Fruit fly (Drosophila melanogaster): Measurements from ENCODE around the gene CG9902.
A peak's percentile ranks its signal among the peaks of the same experiment; 100 is the strongest.

Gene CG9902

dm6 chrX:16581703-16582102 lies 34.4 kb upstream of the CG9902 start (continued):
- no peak for TF ChIP-seq Poxn (GFP tag; IDR thresholded peaks at IDR 0.05)
- no peak for TF ChIP-seq CG13894 (tag; optimal IDR thresholded peaks at IDR 0.05)
- peak; percentile 34 for TF ChIP-seq CG2120 (GFP tag; optimal IDR thresholded peaks at IDR 0.05)
- peak; percentile 8 for TF ChIP-seq CG3281 (GFP tag; optimal IDR thresholded peaks at IDR 0.05)
- no peak for TF ChIP-seq Gug (GFP tag; IDR thresholded peaks at IDR 0.05)
- TF ChIP-seq CG9215 (GFP tag; IDR thresholded peaks at IDR 0.05), result no peak
- no peak for TF ChIP-seq CG12942 (GFP tag; optimal IDR thresholded peaks at IDR 0.05)
- TF ChIP-seq Med (GFP tag), result peak; percentile 70
- TF ChIP-seq CG7839 (tag; optimal IDR thresholded peaks at IDR 0.05), result peak; percentile 10
- no peak for TF ChIP-seq CG12299 (tag; optimal IDR thresholded peaks at IDR 0.05)
- no peak for TF ChIP-seq CG2199 (GFP tag; IDR thresholded peaks at IDR 0.05)
- TF ChIP-seq ato (GFP tag; IDR thresholded peaks at IDR 0.05; ENCODE audit: partially characterized antibody), result no peak
- TF ChIP-seq MBD-R2 (GFP tag; IDR thresholded peaks at IDR 0.05), result no peak
- no peak for TF ChIP-seq ATbp (GFP tag; optimal IDR thresholded peaks at IDR 0.05)
- peak; percentile 36 for TF ChIP-seq Fer1 (GFP tag; optimal IDR thresholded peaks at IDR 0.05)
- no peak for TF ChIP-seq CG6813 (GFP tag; optimal IDR thresholded peaks at IDR 0.05)
- peak; percentile 31; the same call in 1 of the 2 replicates for TF ChIP-seq slbo (GFP tag; IDR thresholded peaks at IDR 0.05)
- no peak for TF ChIP-seq tup (GFP tag; optimal IDR thresholded peaks at IDR 0.05)
- TF ChIP-seq klu (GFP tag; IDR thresholded peaks at IDR 0.05), result no peak
- TF ChIP-seq Dek (tag; optimal IDR thresholded peaks at IDR 0.05), result no peak
- TF ChIP-seq NK7.1 (GFP tag; optimal IDR thresholded peaks at IDR 0.05), result no peak

- TF ChIP-seq Poxn (GFP tag; IDR thresholded peaks at IDR 0.05), result no peak
- 0 out of 2 replicates have a peak, but pooled peaks have one; percentile 10 for TF ChIP-seq E2f2 (GFP tag; IDR thresholded peaks at IDR 0.05)
- TF ChIP-seq Med (GFP tag), result peak; percentile 47
- TF ChIP-seq sug (tag; optimal IDR thresholded peaks at IDR 0.05), result peak; percentile 4
- TF ChIP-seq bsh (GFP tag; optimal IDR thresholded peaks at IDR 0.05), result peak in 1 of 2 experiments; percentile 8
- peak; percentile 34 for TF ChIP-seq lmd (GFP tag; IDR thresholded peaks at IDR 0.05)
- no peak for TF ChIP-seq CG14860 (GFP tag; IDR thresholded peaks at IDR 0.05; ENCODE audit: partially characterized antibody)
- 0 out of 2 replicates have a peak, but pooled peaks have one; percentile 5 for TF ChIP-seq CG9215 (GFP tag; IDR thresholded peaks at IDR 0.05)
- no peak for TF ChIP-seq hkb (optimal IDR thresholded peaks at IDR 0.05)
- TF ChIP-seq hkb (GFP tag; IDR thresholded peaks at IDR 0.05), result 0 out of 2 replicates have a peak, but pooled peaks have one; percentile 21
- peak; percentile 30 for TF ChIP-seq CG18619 (GFP tag; optimal IDR thresholded peaks at IDR 0.05)
- no peak for TF ChIP-seq CG3847 (GFP tag; IDR thresholded peaks at IDR 0.05)
- TF ChIP-seq Stat92E (GFP tag; optimal IDR thresholded peaks at IDR 0.05), result no peak
- peak in 1 of 2 experiments; percentile 11 for TF ChIP-seq dpn (GFP tag; optimal IDR thresholded peaks at IDR 0.05)
- TF ChIP-seq row (GFP tag; IDR thresholded peaks at IDR 0.05), result peak; percentile 54; the same call in 2 of the 3 replicates
- TF ChIP-seq CG10959 (GFP tag; IDR thresholded peaks at IDR 0.05), result no peak
- TF ChIP-seq eve (GFP tag; optimal IDR thresholded peaks at IDR 0.05), result peak in 1 of 2 experiments; percentile 71
- TF ChIP-seq Blimp-1 (GFP tag; optimal IDR thresholded peaks at IDR 0.05), result peak; percentile 24
- no peak for TF ChIP-seq GATAe (GFP tag; conservative IDR thresholded peaks at IDR 0.05)
- TF ChIP-seq CG13775 (GFP tag; optimal IDR thresholded peaks at IDR 0.05), result peak; percentile 40
- TF ChIP-seq Taf1 (GFP tag; IDR thresholded peaks at IDR 0.05), result no peak
- TF ChIP-seq slou (GFP tag; optimal IDR thresholded peaks at IDR 0.05), result peak; percentile 6
- TF ChIP-seq CG6791 (GFP tag; IDR thresholded peaks at IDR 0.05; ENCODE audit: partially characterized antibody), result no peak
- no peak for TF ChIP-seq tx (GFP tag; optimal IDR thresholded peaks at IDR 0.05)
- no peak for TF ChIP-seq CG7786 (GFP tag; optimal IDR thresholded peaks at IDR 0.05)
- no peak for TF ChIP-seq emc (GFP tag; optimal IDR thresholded peaks at IDR 0.05)
- peak; percentile 35 for TF ChIP-seq bcd (GFP tag; optimal IDR thresholded peaks at IDR 0.05)
- peak; percentile 76 for TF ChIP-seq CG2678 (tag; optimal IDR thresholded peaks at IDR 0.05)
- peak; percentile 37 for TF ChIP-seq HHEX (GFP tag; optimal IDR thresholded peaks at IDR 0.05)
- TF ChIP-seq CTCF (GFP tag; optimal IDR thresholded peaks at IDR 0.05), result no peak
- peak; percentile 40 for TF ChIP-seq CG17385 (GFP tag; optimal IDR thresholded peaks at IDR 0.05)
- peak; percentile 63; the same call in 2 of the 3 replicates for TF ChIP-seq CG17361 (GFP tag; IDR thresholded peaks at IDR 0.05)
- TF ChIP-seq pnt (GFP tag; optimal IDR thresholded peaks at IDR 0.05), result no peak
Measured at dm6 chrX:16579978-16580377, 32.7 kb upstream of the CG9902 start.
